Fruit fly (Drosophila melanogaster): ENCODE results near the gene CG18508.

Gene CG18508

dm6 chrX:3189723-3190122 is 16.8 kb upstream of the CG18508 start (continued):
- TF ChIP-seq CG3032 (tag; optimal IDR thresholded peaks at IDR 0.05), result no peak
- no peak for TF ChIP-seq Hr38 (GFP tag; optimal IDR thresholded peaks at IDR 0.05)
- TF ChIP-seq net (GFP tag; optimal IDR thresholded peaks at IDR 0.05), result peak; percentile 2
- TF ChIP-seq Lpt (GFP tag; optimal IDR thresholded peaks at IDR 0.05), result peak; percentile 65
- no peak for TF ChIP-seq fkh (GFP tag; optimal IDR thresholded peaks at IDR 0.05)
- TF ChIP-seq dac (GFP tag; optimal IDR thresholded peaks at IDR 0.05), result peak; percentile 14
- TF ChIP-seq salr (GFP tag; optimal IDR thresholded peaks at IDR 0.05), result no peak
- no peak for TF ChIP-seq CG8632 (GFP tag; optimal IDR thresholded peaks at IDR 0.05)
- TF ChIP-seq acj6 (GFP tag; optimal IDR thresholded peaks at IDR 0.05), result no peak
- no peak for TF ChIP-seq CG11902 (GFP tag; optimal IDR thresholded peaks at IDR 0.05)
- peak; percentile 8 for TF ChIP-seq pdm3 (GFP tag; optimal IDR thresholded peaks at IDR 0.05)
- TF ChIP-seq Sox14 (GFP tag; optimal IDR thresholded peaks at IDR 0.05), result no peak
- TF ChIP-seq achi (GFP tag; optimal IDR thresholded peaks at IDR 0.05), result peak; percentile 18
- TF ChIP-seq CG10669 (GFP tag; optimal IDR thresholded peaks at IDR 0.05), result no peak
- TF ChIP-seq CG11294 (GFP tag; IDR thresholded peaks at IDR 0.05), result peak; percentile 14; the same call in 1 of the 2 replicates
- TF ChIP-seq Gug (GFP tag; IDR thresholded peaks at IDR 0.05), result peak; percentile 45; the same call in 1 of the 2 replicates
- no peak for TF ChIP-seq CG31627 (GFP tag; optimal IDR thresholded peaks at IDR 0.05)
- TF ChIP-seq CG6854 (GFP tag; optimal IDR thresholded peaks at IDR 0.05), result no peak
- TF ChIP-seq CG1621 (tag; optimal IDR thresholded peaks at IDR 0.05), result no peak
- TF ChIP-seq CG34406 (GFP tag; optimal IDR thresholded peaks at IDR 0.05), result no peak
- no peak for TF ChIP-seq Blimp-1 (GFP tag; optimal IDR thresholded peaks at IDR 0.05)
- no peak for TF ChIP-seq CG9139 (GFP tag; optimal IDR thresholded peaks at IDR 0.05)
- TF ChIP-seq CG8319 (GFP tag; optimal IDR thresholded peaks at IDR 0.05), result no peak
- no peak for TF ChIP-seq topi (GFP tag; optimal IDR thresholded peaks at IDR 0.05)
- TF ChIP-seq Hr39 (GFP tag; optimal IDR thresholded peaks at IDR 0.05), result no peak
- no peak for TF ChIP-seq CG7368 (GFP tag; optimal IDR thresholded peaks at IDR 0.05)
- TF ChIP-seq esn (GFP tag; optimal IDR thresholded peaks at IDR 0.05), result no peak
- TF ChIP-seq Eip93F (GFP tag; optimal IDR thresholded peaks at IDR 0.05), result no peak
- no peak for TF ChIP-seq fd85E (GFP tag; optimal IDR thresholded peaks at IDR 0.05)

- TF ChIP-seq svp (GFP tag) (peak; percentile 3), salr (GFP tag; optimal IDR thresholded peaks at IDR 0.05) (no peak), CG15336 (GFP tag; IDR thresholded peaks at IDR 0.05) (0 out of 2 replicates have a peak, but pooled peaks have one; percentile 29)
Observed at dm6 chrX:3189155-3189554, 16.2 kb upstream of the CG18508 start.

DNA sequence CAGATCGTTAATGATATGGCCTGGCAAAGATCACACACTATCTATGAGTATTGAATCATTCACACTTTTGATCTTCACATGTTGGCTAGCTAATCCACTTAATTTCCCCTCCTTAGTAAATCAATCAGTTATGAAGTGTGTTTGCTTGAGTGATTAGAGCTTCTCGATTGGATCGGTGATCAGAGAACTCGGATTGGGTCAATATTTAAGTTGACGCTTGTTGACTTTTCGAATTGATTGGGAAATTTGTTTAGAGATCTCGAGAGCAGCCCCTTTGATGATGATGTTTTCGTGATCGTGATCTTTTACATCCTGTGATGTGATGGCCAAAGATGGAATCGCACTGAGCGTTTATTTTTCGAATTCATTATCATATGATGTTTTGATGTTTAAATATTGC is 15.5 kb upstream of the CG18508 start:
- TF ChIP-seq salr (GFP tag; optimal IDR thresholded peaks at IDR 0.05) (no peak), CG16779 (tag; optimal IDR thresholded peaks at IDR 0.05) (no peak), CG15336 (GFP tag; IDR thresholded peaks at IDR 0.05) (no peak), CG34406 (GFP tag; optimal IDR thresholded peaks at IDR 0.05) (no peak), fkh (GFP tag; optimal IDR thresholded peaks at IDR 0.05) (peak; percentile 79), dac (GFP tag; optimal IDR thresholded peaks at IDR 0.05) (no peak)

DNA sequence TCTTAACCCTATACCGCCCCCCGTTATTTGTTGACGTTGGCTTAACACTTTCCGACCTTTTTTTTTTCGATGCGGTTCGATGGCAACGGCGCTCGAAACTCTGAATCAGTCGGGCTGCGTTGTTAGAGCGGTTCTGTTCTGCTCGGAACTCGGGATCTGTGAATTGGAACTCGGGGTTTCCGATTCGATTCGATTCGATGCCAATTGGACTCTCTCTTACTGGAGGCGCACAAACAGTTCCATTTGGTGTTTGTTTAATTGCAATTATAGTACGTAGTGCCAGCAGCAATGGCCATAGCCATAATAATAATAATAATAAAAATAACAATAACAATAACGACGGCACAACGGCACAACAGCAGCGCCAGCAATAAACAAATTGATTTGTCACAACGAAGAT is 14.7 kb upstream of the CG18508 start:
- TF ChIP-seq dac (GFP tag; optimal IDR thresholded peaks at IDR 0.05) (no peak), fd59A (GFP tag; optimal IDR thresholded peaks at IDR 0.05) (no peak), Eip93F (GFP tag; optimal IDR thresholded peaks at IDR 0.05) (no peak), CG3919 (GFP tag; optimal IDR thresholded peaks at IDR 0.05) (no peak), pdm3 (GFP tag; optimal IDR thresholded peaks at IDR 0.05) (no peak), Ets96B (tag; optimal IDR thresholded peaks at IDR 0.05) (no peak), spab (GFP tag; optimal IDR thresholded peaks at IDR 0.05) (no peak), eg (GFP tag; IDR thresholded peaks at IDR 0.05) (no peak), CG8632 (GFP tag; optimal IDR thresholded peaks at IDR 0.05) (no peak), net (GFP tag; optimal IDR thresholded peaks at IDR 0.05) (no peak), CG31627 (GFP tag; optimal IDR thresholded peaks at IDR 0.05) (no peak), CG32006 (GFP tag; optimal IDR thresholded peaks at IDR 0.05) (no peak), Hr4 (GFP tag; optimal IDR thresholded peaks at IDR 0.05) (no peak), Gug (GFP tag; IDR thresholded peaks at IDR 0.05) (no peak), CG6808 (GFP tag; optimal IDR thresholded peaks at IDR 0.05) (no peak), CG11762 (GFP tag; optimal IDR thresholded peaks at IDR 0.05; ENCODE audit: insufficient read depth) (no peak), CG15336 (GFP tag; IDR thresholded peaks at IDR 0.05) (no peak), CG10631 (GFP tag; optimal IDR thresholded peaks at IDR 0.05) (no peak), lz (GFP tag; optimal IDR thresholded peaks at IDR 0.05) (no peak), topi (GFP tag; optimal IDR thresholded peaks at IDR 0.05) (no peak)
